Fruit fly (Drosophila melanogaster) Kc167 (cell line): ENCODE results near the gene Hexo1.

Experiments
- Myc ChIP-seq: fragments of >200 bp; optimal IDR thresholded peaks from 2 replicates; lab custom pipeline; 2017; ENCODE audit warnings: missing external identifiers
- Sin3A ChIP-seq: fragments of >200 bp; optimal IDR thresholded peaks from 2 replicates; lab custom pipeline; 2018; ENCODE audit warnings: missing external identifiers
- h ChIP-seq: fragments of >200 bp; optimal IDR thresholded peaks from 3 replicates; lab custom pipeline; 2018; ENCODE audit warnings: missing external identifiers
- insv ChIP-seq: fragments of >200 bp; optimal IDR thresholded peaks from 3 replicates; lab custom pipeline; 2018; ENCODE audit warnings: missing external identifiers
- psq ChIP-seq: fragments of >200 bp; optimal IDR thresholded peaks from 2 replicates; lab custom pipeline; 2017; ENCODE audit warnings: missing external identifiers
- ttk ChIP-seq: sonication (Bioruptor generic); optimal IDR thresholded peaks from 2 replicates; lab custom pipeline; 2017; ENCODE audit warnings: missing external identifiers

Hexo1 gene

dm6 chr3L:4286784-4287183, 1.7 kb upstream of the Hexo1 start, which contains the start of gene TfIIEbeta:
TfIIEbeta (plus strand) TSS chr3L:4287038.
- TF ChIP-seq Myc (no peak), h (lab: Kevin White, UChicago) (no peak), psq (lab: Kevin White, UChicago) (no peak), ttk (lab: Kevin White, UChicago) (no peak), insv (no peak), Sin3A (no peak)

DNA sequence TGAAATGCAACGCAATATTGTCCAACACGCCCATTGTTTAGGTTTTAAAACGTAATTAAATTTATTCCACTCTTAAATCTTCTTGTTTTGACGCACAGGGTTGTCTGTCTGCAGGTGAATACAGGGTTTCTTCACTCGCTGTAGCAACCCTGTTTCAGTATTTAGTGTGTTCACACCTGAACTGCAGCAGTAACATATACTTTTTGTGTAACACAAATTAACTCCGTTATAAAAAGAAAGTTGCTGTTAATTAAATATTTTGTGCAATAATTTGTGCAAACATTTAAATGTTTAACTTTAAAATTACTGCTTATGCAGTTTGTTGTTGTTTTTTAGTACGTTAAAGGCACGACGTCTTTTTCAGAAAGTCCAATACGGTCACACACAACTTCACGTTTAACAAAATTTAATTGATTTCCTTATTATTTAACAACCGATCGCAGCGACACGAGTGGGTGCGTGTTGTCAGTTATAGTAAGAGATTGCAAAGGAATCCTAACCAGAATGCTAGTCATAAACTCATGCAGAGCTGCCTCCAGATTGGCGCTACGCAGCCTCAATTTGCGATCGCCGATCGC, 3.8 kb downstream of the Hexo1 start, which contains the start of the genes CG15012 and Fdx2:
TSS of gene CG15012 (minus strand) at position 127 of the 578 bp plus-strand sequence.
TSS of gene Fdx2 (plus strand) at position 363 of the 578 bp plus-strand sequence.
- TF ChIP-seq h (lab: Kevin White, UChicago) (no peak), ttk (lab: Kevin White, UChicago) (no peak), Myc (no peak)

dm6 chr3L:4293304-4293703, 4.9 kb downstream of the Hexo1 start:
- no peak for TF ChIP-seq Myc

DNA sequence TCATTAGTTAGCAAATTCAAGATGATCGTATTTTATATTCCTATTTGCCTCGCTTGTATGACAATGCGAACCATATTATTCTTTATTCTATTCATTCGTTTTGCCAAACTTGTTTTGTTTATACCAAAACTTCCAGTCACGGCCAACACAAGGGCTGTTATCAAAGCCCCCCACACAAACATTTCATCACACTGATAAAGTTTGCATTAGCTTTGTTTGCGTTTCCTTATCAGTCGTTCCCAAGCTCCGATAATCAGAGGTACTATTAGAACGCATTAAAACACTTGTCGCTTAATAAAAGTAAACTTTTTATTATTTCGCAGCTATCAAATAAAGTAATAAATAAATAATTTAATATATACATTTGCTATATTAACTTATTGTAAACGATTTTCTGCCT, 5.3 kb downstream of the Hexo1 start:
- TF ChIP-seq ttk (lab: Kevin White, UChicago), result no peak

DNA sequence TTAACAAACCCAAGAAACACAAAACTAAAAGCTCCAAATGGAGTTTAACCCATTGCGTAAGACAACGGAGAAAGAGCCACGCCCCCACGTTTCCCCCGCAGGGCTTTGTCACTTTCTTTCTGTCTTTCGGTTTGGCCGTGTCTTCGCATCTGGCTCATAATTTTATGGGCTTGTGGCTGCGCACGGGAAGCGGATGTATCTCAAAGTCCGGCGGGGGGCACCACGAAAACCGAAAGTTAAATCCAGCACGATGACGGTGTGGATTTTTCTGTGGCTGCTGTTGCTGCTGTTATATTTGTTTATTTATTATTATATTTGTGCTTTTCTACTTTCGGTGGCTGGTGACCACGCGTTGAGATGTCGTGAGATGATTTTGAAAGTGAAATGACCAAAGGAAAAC, 8.3 kb downstream of the Hexo1 start:
- no peak for TF ChIP-seq Myc
- TF ChIP-seq ttk (lab: Kevin White, UChicago), result no peak
- TF ChIP-seq Sin3A, result no peak
- no peak for TF ChIP-seq psq (lab: Kevin White, UChicago)
- no peak for TF ChIP-seq h (lab: Kevin White, UChicago)
- no peak for TF ChIP-seq insv

dm6 chr3L:4302088-4302487, 13.6 kb downstream of the Hexo1 start:
- no peak for TF ChIP-seq h (lab: Kevin White, UChicago)
- TF ChIP-seq Sin3A, result no peak
- no peak for TF ChIP-seq ttk (lab: Kevin White, UChicago)
- no peak for TF ChIP-seq insv
- TF ChIP-seq Myc, result no peak
- no peak for TF ChIP-seq psq (lab: Kevin White, UChicago)

- no peak for TF ChIP-seq insv
- TF ChIP-seq psq (lab: Kevin White, UChicago), result no peak
- TF ChIP-seq Sin3A, result no peak
- TF ChIP-seq h (lab: Kevin White, UChicago), result no peak
- no peak for TF ChIP-seq ttk (lab: Kevin White, UChicago)
- no peak for TF ChIP-seq Myc
These were observed 16.0 kb downstream of the Hexo1 start for dm6 chr3L:4304244-4304959.

dm6 chr3L:4307691-4308383, 19.4 kb downstream of the Hexo1 start, which contains the start of gene dyl:
dyl (minus strand) TSS chr3L:4307718.
- TF ChIP-seq psq (lab: Kevin White, UChicago), result no peak
- TF ChIP-seq insv, result no peak
- TF ChIP-seq Sin3A, result no peak
- no peak for TF ChIP-seq h (lab: Kevin White, UChicago)
- TF ChIP-seq Myc, result no peak
- no peak for TF ChIP-seq ttk (lab: Kevin White, UChicago)

DNA sequence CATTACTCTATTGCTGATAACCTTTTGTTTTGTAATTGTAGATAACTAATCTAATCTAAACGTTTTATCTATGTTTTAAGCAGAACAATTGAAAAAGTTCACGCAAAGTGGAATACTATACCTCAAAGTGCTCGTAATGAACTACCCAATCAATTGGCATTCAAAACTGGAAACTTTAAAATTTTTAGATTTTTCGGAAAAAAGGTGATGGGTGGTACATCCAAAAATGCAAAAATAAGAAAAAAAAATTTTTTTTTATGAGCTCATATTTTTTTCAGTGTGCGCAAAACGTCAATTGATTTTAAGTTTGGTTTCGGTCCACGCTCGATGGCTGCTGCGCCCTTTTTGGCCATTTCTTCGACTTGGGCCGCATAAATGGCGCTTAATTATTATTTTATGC, 22.2 kb downstream of the Hexo1 start:
- TF ChIP-seq ttk (lab: Kevin White, UChicago), result no peak
- TF ChIP-seq psq (lab: Kevin White, UChicago), result no peak
- no peak for TF ChIP-seq h (lab: Kevin White, UChicago)
- no peak for TF ChIP-seq Myc
- no peak for TF ChIP-seq insv
- no peak for TF ChIP-seq Sin3A

- no peak for TF ChIP-seq ttk (lab: Kevin White, UChicago)
These were observed 24.9 kb downstream of the Hexo1 start, which contains the start of gene Claspin for dm6 chr3L:4313299-4313698. Claspin (plus strand) TSS chr3L:4313483.

DNA sequence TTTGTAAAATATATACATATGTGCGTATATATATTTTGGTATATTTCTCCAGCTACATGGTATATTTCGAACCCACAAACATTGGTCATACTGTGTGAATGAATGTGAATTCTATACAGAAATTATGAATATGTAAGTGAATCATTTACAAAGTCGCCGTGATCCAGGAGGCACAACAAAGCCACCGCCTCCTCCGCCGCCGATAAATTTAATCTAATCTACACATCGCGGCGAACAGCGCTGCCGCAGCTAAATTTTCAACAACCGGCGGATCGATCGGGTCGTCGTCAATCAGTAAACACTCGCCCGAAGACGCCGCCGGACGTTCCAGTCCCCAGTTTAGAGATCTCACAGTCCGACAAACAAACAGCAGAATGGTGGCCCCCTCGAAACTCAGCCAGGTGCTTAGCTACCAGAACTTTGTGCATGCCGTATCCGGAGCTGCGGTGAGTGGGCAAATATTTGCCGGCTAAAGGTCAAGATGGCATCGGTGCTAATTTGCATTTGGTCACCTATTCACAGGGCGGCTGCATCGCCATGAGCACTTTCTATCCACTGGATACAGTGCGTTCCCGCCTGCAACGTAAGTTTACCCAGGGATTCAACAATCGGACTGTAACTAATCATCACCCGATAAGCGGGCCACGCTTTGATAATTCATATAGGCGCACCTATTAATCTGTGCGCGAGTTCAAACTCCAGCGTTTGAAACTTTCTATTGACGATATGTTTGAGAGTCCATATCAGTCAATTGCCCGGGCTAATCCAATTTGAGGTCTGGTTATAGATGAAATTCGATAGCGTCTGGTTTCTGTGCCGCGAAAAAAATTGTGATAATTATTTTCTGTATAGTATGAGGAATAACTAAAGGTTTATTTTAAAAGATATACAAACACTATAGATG, 30.5 kb downstream of the Hexo1 start, which contains the start of gene PMP34:
TSS of gene PMP34 (plus strand) at position 79 of the 904 bp plus-strand sequence.
- TF ChIP-seq ttk (lab: Kevin White, UChicago) (no peak), Myc (no peak), Sin3A (no peak), psq (lab: Kevin White, UChicago) (no peak), h (lab: Kevin White, UChicago) (no peak), insv (no peak)

dm6 chr3L:4322032-4322617, 33.7 kb downstream of the Hexo1 start, which contains the start of gene CG15014:
CG15014 (minus strand) TSS chr3L:4322259.
- TF ChIP-seq insv, result no peak
- no peak for TF ChIP-seq Myc
- TF ChIP-seq ttk (lab: Kevin White, UChicago), result no peak
- no peak for TF ChIP-seq h (lab: Kevin White, UChicago)
- TF ChIP-seq psq (lab: Kevin White, UChicago), result no peak
- TF ChIP-seq Sin3A, result no peak
